Fruit fly (Drosophila melanogaster) Kc167 (cell line): ENCODE data around the gene CG11555.

Experiments
- Myc ChIP-seq: fragments of >200 bp; optimal IDR thresholded peaks from 2 replicates; lab custom pipeline; 2017; ENCODE audit warnings: missing external identifiers
- Sin3A ChIP-seq: fragments of >200 bp; optimal IDR thresholded peaks from 2 replicates; lab custom pipeline; 2018; ENCODE audit warnings: missing external identifiers
- h ChIP-seq: fragments of >200 bp; optimal IDR thresholded peaks from 3 replicates; lab custom pipeline; 2018; ENCODE audit warnings: missing external identifiers
- insv ChIP-seq: fragments of >200 bp; optimal IDR thresholded peaks from 3 replicates; lab custom pipeline; 2018; ENCODE audit warnings: missing external identifiers
- psq ChIP-seq: fragments of >200 bp; optimal IDR thresholded peaks from 2 replicates; lab custom pipeline; 2017; ENCODE audit warnings: missing external identifiers
- ttk ChIP-seq: sonication (Bioruptor generic); optimal IDR thresholded peaks from 2 replicates; lab custom pipeline; 2017; ENCODE audit warnings: missing external identifiers

Gene CG11555

dm6 chr2L:273603-274002 is at the start of gene CG11555, which contains the start of gene mbm:
Gene CG11555 (plus strand): TSS chr2L:273836.
Gene mbm (minus strand): TSS chr2L:273715.
- no peak for TF ChIP-seq Myc (lab: Kevin White, UChicago)
- TF ChIP-seq insv (lab: Kevin White, UChicago) = no peak
- TF ChIP-seq h (lab: Kevin White, UChicago) = no peak
- TF ChIP-seq Sin3A = no peak
- no peak for TF ChIP-seq ttk
- TF ChIP-seq psq (lab: Kevin White, UChicago) = no peak

DNA sequence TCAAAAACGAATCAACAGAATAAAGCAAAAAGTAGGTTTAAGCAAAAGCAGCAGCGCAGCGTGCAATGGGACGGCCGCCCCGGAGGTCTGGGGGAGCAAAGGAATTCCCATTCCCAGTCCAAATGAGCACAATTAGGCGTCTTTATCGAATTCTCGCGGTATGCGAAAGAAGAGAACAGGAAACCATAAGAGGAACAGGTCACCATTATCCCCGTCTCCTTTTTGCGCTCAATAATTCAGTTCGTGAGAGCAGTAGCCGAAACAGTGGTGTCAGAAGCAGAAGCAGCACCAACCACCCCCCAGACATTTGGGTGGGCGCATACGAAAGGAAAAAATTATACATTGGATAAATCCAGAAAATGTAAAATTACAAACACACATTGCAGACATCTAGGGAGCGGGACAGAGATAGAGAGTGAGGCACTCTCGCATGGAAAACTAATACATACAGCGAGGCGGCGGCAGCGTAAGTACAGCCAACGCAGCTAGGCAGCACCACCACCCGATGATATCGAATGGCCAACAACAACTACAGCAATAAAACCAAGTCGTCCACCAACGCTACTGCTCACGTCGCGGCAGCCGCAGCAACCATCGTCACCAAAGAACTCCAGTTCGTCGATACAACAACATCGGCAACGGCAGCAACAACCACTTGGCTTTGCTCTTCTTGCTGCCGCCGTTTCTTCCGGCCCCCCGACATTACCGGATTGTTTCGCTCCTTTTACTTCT is 49.6 kb upstream of the CG11555 start:
- TF ChIP-seq Myc (lab: Kevin White, UChicago) = no peak
- no peak for TF ChIP-seq insv (lab: Kevin White, UChicago)
- TF ChIP-seq Sin3A = no peak
- TF ChIP-seq h (lab: Kevin White, UChicago) = no peak
- TF ChIP-seq ttk = no peak
- TF ChIP-seq psq (lab: Kevin White, UChicago) = no peak

- TF ChIP-seq insv (lab: Kevin White, UChicago) = no peak
Measured at dm6 chr2L:224599-225385, 48.8 kb upstream of the CG11555 start.

DNA sequence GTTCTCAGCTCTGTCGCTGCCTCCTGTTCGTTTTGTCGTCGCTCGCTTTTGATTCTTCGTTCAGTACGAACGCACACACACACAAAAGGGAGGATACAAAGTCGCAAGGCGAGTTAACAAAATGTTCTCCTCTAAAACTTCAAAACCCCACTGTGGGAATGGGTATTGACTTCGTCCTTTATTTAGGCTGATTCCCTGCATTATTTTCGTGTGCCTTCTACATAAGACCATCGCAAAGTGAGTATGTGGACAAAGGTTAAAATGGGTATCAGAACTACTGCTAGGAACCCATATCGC is 48.3 kb upstream of the CG11555 start:
- TF ChIP-seq Myc (lab: Kevin White, UChicago) (no peak), Sin3A (no peak), insv (lab: Kevin White, UChicago) (no peak), h (lab: Kevin White, UChicago) (no peak), ttk (no peak)

dm6 chr2L:228246-228645 is 45.4 kb upstream of the CG11555 start:
- no peak for TF ChIP-seq Sin3A
- no peak for TF ChIP-seq Myc (lab: Kevin White, UChicago)
- no peak for TF ChIP-seq insv (lab: Kevin White, UChicago)
- TF ChIP-seq psq (lab: Kevin White, UChicago) = no peak
- TF ChIP-seq h (lab: Kevin White, UChicago) = no peak
- TF ChIP-seq ttk = no peak

DNA sequence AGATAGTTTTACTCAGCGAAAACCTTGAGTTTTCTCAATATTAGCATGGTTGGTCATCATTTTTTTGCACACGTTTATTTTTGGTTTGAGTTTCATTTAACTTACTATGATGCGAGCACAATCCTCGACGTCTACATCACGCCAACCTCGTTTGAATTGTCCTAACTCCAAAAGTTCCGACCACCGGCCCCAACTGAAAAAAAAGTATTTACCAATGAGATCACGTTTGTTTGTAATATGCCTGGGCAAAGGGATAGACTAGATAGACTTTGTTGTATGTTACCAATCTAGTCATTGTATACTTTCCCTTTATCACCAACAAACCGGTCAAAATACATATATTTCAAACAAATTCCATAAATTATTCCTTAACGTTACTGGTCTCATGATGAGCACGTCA is 41.4 kb upstream of the CG11555 start, which contains the start of gene CG13693:
Gene CG13693, plus strand, starts transcription at position 301 of the 400 bp plus-strand sequence.
- no peak for TF ChIP-seq Myc (lab: Kevin White, UChicago)
- no peak for TF ChIP-seq h (lab: Kevin White, UChicago)
- TF ChIP-seq insv (lab: Kevin White, UChicago) = no peak

DNA sequence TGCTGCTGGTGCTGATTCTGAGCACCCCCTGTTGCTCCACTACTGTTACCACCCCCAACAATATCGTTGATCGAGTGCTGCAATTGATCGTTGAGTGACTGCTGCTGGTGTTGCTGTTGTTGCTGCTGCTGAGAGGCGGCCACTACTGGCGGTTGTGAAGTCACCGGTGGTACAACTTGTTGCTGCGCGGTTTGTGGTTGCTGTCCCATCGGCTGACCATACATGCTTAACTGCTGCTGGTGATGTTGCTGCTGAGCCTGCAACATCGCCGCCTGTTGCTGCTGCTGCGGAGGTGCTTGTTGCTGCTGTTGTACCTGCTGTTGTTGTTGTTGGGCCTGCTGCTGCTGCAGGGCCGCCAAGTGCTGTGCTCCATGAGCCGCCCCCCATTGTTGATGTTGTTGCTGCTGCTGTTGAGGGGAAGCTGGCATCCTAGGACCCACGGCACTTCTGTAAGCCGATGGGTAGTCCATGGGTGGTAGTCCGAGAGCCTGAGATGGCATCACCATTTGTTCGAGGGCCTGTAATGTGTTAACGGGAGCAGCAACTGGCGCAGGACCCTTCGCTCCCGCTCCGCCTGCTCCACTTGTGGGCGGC is 33.4 kb upstream of the CG11555 start:
- TF ChIP-seq psq (lab: Kevin White, UChicago) (no peak), Sin3A (no peak), h (lab: Kevin White, UChicago) (no peak), ttk (no peak), Myc (lab: Kevin White, UChicago) (no peak), insv (lab: Kevin White, UChicago) (no peak)

DNA sequence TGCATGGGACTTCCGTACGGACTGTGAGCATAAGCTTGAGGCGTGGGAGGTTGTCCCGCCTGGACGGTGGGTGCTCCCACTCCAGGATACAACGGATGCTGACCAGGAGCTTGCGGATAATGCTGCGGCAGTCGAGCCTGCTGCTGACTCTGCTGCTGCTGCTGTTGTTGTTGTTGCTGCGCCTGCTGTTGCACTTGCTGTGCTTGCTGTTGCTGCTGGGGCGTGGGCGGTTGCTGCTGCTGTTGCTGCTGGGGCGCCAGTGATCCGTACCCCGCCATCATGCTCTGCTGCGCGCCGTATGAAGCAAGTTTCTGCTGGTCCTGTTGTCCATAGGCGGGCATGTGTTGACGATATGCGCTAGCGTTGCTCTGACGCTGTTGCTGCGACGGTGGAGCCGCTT is 32.2 kb upstream of the CG11555 start:
- TF ChIP-seq h (lab: Kevin White, UChicago) = no peak
- TF ChIP-seq Myc (lab: Kevin White, UChicago) = no peak
- TF ChIP-seq insv (lab: Kevin White, UChicago) = no peak
- TF ChIP-seq psq (lab: Kevin White, UChicago) = no peak
- TF ChIP-seq Sin3A = no peak
- TF ChIP-seq ttk = no peak

DNA sequence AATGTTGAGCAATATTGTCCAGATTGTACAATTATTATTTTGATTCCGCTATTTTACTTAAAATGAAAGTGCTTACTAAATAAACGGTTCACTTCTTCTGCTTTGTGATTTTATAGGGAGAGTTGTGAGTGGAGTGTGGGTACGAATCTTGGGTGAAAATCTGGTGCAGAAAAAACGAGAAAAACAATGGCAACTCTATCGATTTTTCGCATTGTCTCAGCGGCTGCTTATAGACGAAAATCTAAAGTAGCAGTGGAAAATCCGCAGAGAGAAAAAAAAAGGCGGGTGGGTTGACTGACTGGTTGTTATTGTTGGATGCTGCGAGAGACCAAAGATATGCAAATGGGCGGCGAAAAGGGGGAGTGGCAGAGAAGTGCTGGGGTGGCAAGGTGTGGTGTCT is 30.5 kb upstream of the CG11555 start:
- TF ChIP-seq psq (lab: Kevin White, UChicago) = no peak
- no peak for TF ChIP-seq h (lab: Kevin White, UChicago)
- no peak for TF ChIP-seq insv (lab: Kevin White, UChicago)
- no peak for TF ChIP-seq Myc (lab: Kevin White, UChicago)

DNA sequence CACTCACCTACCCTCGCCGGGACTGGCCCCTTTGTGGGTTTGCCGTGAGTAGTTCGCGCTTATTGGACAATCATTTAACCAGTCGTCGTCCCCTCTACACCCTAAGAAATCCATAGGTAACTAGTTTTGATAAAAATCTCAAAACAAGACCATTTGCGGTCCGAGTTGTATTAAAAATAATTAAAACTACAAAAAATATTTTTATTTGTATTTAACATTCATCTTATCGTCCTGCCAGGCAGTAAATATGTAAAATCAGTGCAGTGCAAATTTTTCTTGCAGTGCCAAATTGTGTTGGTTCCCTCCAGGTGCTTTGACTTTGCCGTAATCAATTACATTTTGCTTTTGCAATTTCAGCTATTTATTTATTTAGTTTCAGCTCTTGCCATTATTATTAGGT is 29.8 kb upstream of the CG11555 start:
- TF ChIP-seq Sin3A (no peak), h (lab: Kevin White, UChicago) (no peak), ttk (no peak), Myc (lab: Kevin White, UChicago) (no peak), insv (lab: Kevin White, UChicago) (no peak), psq (lab: Kevin White, UChicago) (no peak)

DNA sequence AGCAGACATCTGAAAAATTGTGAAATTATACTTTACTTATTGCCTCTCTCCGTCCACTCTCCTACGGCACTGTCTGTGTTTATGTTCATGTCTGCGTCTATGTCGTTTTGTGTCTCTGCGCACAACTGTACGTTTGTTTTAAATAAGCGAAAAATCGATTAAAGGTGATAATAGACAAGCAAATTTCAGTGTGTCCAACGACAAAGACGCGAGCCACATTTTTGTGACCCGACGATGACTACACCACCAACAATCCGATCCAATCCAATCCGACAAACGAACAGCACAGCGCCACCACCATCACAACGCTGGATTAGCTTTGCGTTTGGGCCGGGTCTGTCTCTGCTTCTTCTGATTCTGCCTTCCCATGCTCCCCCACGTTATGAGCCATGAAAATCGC is 29.1 kb upstream of the CG11555 start:
- TF ChIP-seq ttk = no peak
- no peak for TF ChIP-seq h (lab: Kevin White, UChicago)
- TF ChIP-seq insv (lab: Kevin White, UChicago) = no peak
- no peak for TF ChIP-seq Myc (lab: Kevin White, UChicago)
- TF ChIP-seq Sin3A = no peak
- TF ChIP-seq psq (lab: Kevin White, UChicago) = no peak

dm6 chr2L:246656-247340 is 26.8 kb upstream of the CG11555 start:
- TF ChIP-seq ttk (no peak), insv (lab: Kevin White, UChicago) (no peak), Sin3A (no peak), h (lab: Kevin White, UChicago) (no peak), psq (lab: Kevin White, UChicago) (peak; percentile 80)
